Fruit fly (Drosophila melanogaster) whole organism, embryonic: ENCODE data around the gene CG13471.

Experiments
- Atf3 ChIP-seq: fragments of 200-800 bp; sonication (Bioruptor generic); optimal IDR thresholded peaks from 3 replicates; lab custom pipeline; 2016; ENCODE audit warnings: missing biosample characterization, missing genetic modification characterization
- Awh ChIP-seq: fragments of 200-800 bp; sonication (Bioruptor generic); IDR thresholded peaks from 2 replicates; pipeline ENCODE4, ENCODE4 v1.3.6; 2022; ENCODE audit warnings: missing biosample characterization, missing genetic modification characterization
- CG11085 ChIP-seq: fragments of 200-800 bp; sonication (Bioruptor generic); IDR thresholded peaks from 2 replicates; pipeline ENCODE4 v1.3.6; 2022; ENCODE audit warnings: missing biosample characterization, missing genetic modification characterization
- CG11723 ChIP-seq: fragments of 200-800 bp; sonication (Bioruptor generic); optimal IDR thresholded peaks from 2 replicates; lab custom pipeline; 2017; ENCODE audit warnings: missing biosample characterization, mild to moderate bottlenecking, missing genetic modification characterization
- CG12071 ChIP-seq: fragments of 200-800 bp; sonication (Bioruptor generic); optimal IDR thresholded peaks from 3 replicates; lab custom pipeline; 2018; ENCODE audit warnings: missing biosample characterization, mild to moderate bottlenecking, missing genetic modification characterization
- CG12219 ChIP-seq: fragments of 200-800 bp; sonication (Bioruptor generic); optimal IDR thresholded peaks from 3 replicates; lab custom pipeline; 2018; ENCODE audit warnings: missing biosample characterization, mild to moderate bottlenecking, missing genetic modification characterization
- CG1233 ChIP-seq: fragments of 200-800 bp; sonication (Bioruptor generic); optimal IDR thresholded peaks from 4 replicates; lab custom pipeline; 2018; ENCODE audit warnings: missing biosample characterization, mild to moderate bottlenecking, missing genetic modification characterization
- CG12769 ChIP-seq: fragments of 200-800 bp; sonication (Bioruptor generic); optimal IDR thresholded peaks from 2 replicates; lab custom pipeline; 2019; ENCODE audit warnings: missing biosample characterization, mild to moderate bottlenecking, missing genetic modification characterization, moderate library complexity
- CG13287 ChIP-seq: fragments of 200-800 bp; sonication (Bioruptor generic); IDR thresholded peaks from 2 replicates; pipeline ENCODE4 v1.3.6; 2022; ENCODE audit warnings: missing biosample characterization, missing genetic modification characterization; ENCODE audit not compliant: partially characterized antibody
- CG13296 ChIP-seq: fragments of 200-800 bp; sonication (Bioruptor generic); optimal IDR thresholded peaks from 3 replicates; lab custom pipeline; 2018; ENCODE audit warnings: missing biosample characterization, mild to moderate bottlenecking, missing genetic modification characterization
- CG1529 ChIP-seq: fragments of 200-800 bp; sonication (Bioruptor generic); optimal IDR thresholded peaks from 3 replicates; lab custom pipeline; 2018; ENCODE audit warnings: missing biosample characterization, missing genetic modification characterization
- CG16813 ChIP-seq: fragments of 200-800 bp; sonication (Bioruptor generic); IDR thresholded peaks from 3 replicates; pipeline ENCODE4 v1.3.6; 2022; ENCODE audit warnings: missing biosample characterization, missing genetic modification characterization; ENCODE audit not compliant: partially characterized antibody
- CG17328 ChIP-seq: fragments of 200-800 bp; sonication (Bioruptor generic); IDR thresholded peaks from 2 replicates; pipeline ENCODE4 v1.3.6; 2022; ENCODE audit warnings: missing biosample characterization, missing genetic modification characterization
- CG18599 ChIP-seq: fragments of 200-800 bp; sonication (Bioruptor generic); optimal IDR thresholded peaks from 3 replicates; lab custom pipeline; 2017; ENCODE audit warnings: missing biosample characterization, missing genetic modification characterization, mild to moderate bottlenecking, moderate library complexity, missing genetic modification reagents
- CG31441 ChIP-seq: fragments of 200-800 bp; sonication (Bioruptor generic); IDR thresholded peaks from 2 replicates; pipeline ENCODE4 v1.3.6; 2022; ENCODE audit warnings: missing biosample characterization, missing genetic modification characterization
- CG34376 ChIP-seq: fragments of 200-800 bp; sonication (Bioruptor generic); optimal IDR thresholded peaks from 2 replicates; lab custom pipeline; 2018; ENCODE audit warnings: missing biosample characterization, mild to moderate bottlenecking, missing genetic modification characterization
- CG4328 ChIP-seq: fragments of 200-800 bp; sonication (Bioruptor generic); optimal IDR thresholded peaks from 3 replicates; lab custom pipeline; 2017; ENCODE audit warnings: missing biosample characterization, missing genetic modification reagents, missing genetic modification characterization
- CG5180 ChIP-seq: fragments of 200-800 bp; sonication (Bioruptor generic); optimal IDR thresholded peaks from 3 replicates; lab custom pipeline; 2017; ENCODE audit warnings: missing biosample characterization, missing genetic modification characterization, mild to moderate bottlenecking, moderate library complexity, missing genetic modification reagents
- CG6813 ChIP-seq: fragments of 200-800 bp; sonication (Bioruptor generic); optimal IDR thresholded peaks from 2 replicates; lab custom pipeline; 2017; ENCODE audit warnings: missing biosample characterization, missing genetic modification characterization, mild to moderate bottlenecking, moderate library complexity, missing genetic modification reagents
- CG7372 ChIP-seq: fragments of 200-800 bp; sonication (Bioruptor generic); IDR thresholded peaks from 2 replicates; pipeline ENCODE4 v1.3.6; 2022; ENCODE audit warnings: missing biosample characterization, missing genetic modification characterization
- CG7556 ChIP-seq: fragments of 200-800 bp; sonication (Bioruptor generic); optimal IDR thresholded peaks from 2 replicates; lab custom pipeline; 2017; ENCODE audit warnings: missing biosample characterization, mild to moderate bottlenecking, missing genetic modification characterization
- CG8290 ChIP-seq, 3 experiments: fragments of 200-800 bp; sonication (Bioruptor generic); optimal IDR thresholded peaks; 2 replicates each; lab custom pipeline; 2016 to 2019; ENCODE audit warnings: missing biosample characterization in 3 of 3, missing genetic modification characterization in 3 of 3, mild to moderate bottlenecking in 2 of 3, moderate library complexity in 1 of 3
- CG8359 ChIP-seq: fragments of 200-800 bp; sonication (Bioruptor generic); optimal IDR thresholded peaks from 2 replicates; lab custom pipeline; 2017; ENCODE audit warnings: missing biosample characterization, mild to moderate bottlenecking, missing genetic modification characterization, borderline replicate concordance
- CrebB ChIP-seq: fragments of 200-800 bp; sonication (Bioruptor generic); optimal IDR thresholded peaks from 3 replicates; lab custom pipeline; 2018; ENCODE audit warnings: missing biosample characterization, mild to moderate bottlenecking, missing genetic modification characterization
- Dip3 ChIP-seq: fragments of 200-800 bp; sonication (Bioruptor generic); optimal IDR thresholded peaks from 3 replicates; lab custom pipeline; 2016; ENCODE audit warnings: missing biosample characterization, missing genetic modification characterization
- Hand ChIP-seq: fragments of 200-800 bp; sonication (Bioruptor generic); optimal IDR thresholded peaks from 2 replicates; lab custom pipeline; 2017; ENCODE audit warnings: mild to moderate bottlenecking, missing biosample characterization, missing genetic modification reagents, missing genetic modification characterization
- HmgZ ChIP-seq: fragments of 200-800 bp; sonication (Bioruptor generic); optimal IDR thresholded peaks from 2 replicates; lab custom pipeline; 2018; ENCODE audit warnings: missing biosample characterization, mild to moderate bottlenecking, missing genetic modification characterization
- Hr39 ChIP-seq: fragments of >200 bp; optimal IDR thresholded peaks from 2 replicates; lab custom pipeline; 2017
- Med ChIP-seq: fragments of 200-800 bp; sonication (Bioruptor generic); peaks from one replicate; lab custom pipeline; 2016; ENCODE audit warnings: missing biosample characterization, missing genetic modification characterization, mild to moderate bottlenecking, inconsistent platforms, moderate library complexity
- Rx ChIP-seq: fragments of 200-800 bp; sonication (Bioruptor generic); IDR thresholded peaks from 2 replicates; pipeline ENCODE4 v1.3.6; 2022; ENCODE audit warnings: missing biosample characterization, missing genetic modification characterization
- Six4 ChIP-seq: fragments of 200-800 bp; sonication (Bioruptor generic); optimal IDR thresholded peaks from 2 replicates; lab custom pipeline; 2016; ENCODE audit warnings: missing biosample characterization, missing genetic modification characterization
- Vsx1 ChIP-seq: fragments of 200-800 bp; sonication (Bioruptor generic); optimal IDR thresholded peaks from 2 replicates; lab custom pipeline; 2017; ENCODE audit warnings: missing biosample characterization, mild to moderate bottlenecking, missing genetic modification characterization, missing genetic modification reagents
- Xrp1 ChIP-seq: fragments of 200-800 bp; sonication (Bioruptor generic); IDR thresholded peaks from 2 replicates; pipeline ENCODE4 v1.3.6; 2022; ENCODE audit warnings: missing biosample characterization, missing genetic modification characterization
- cato ChIP-seq: fragments of 200-800 bp; sonication (Bioruptor generic); optimal IDR thresholded peaks from 2 replicates; lab custom pipeline; 2016; ENCODE audit warnings: missing biosample characterization, missing genetic modification characterization, borderline replicate concordance
- caup ChIP-seq: fragments of 200-800 bp; sonication (Bioruptor generic); optimal IDR thresholded peaks from 3 replicates; lab custom pipeline; 2017; ENCODE audit warnings: missing biosample characterization, mild to moderate bottlenecking, missing genetic modification characterization, moderate library complexity; ENCODE audit not compliant: severe bottlenecking
- chinmo ChIP-seq: fragments of 200-800 bp; sonication (Bioruptor generic); IDR thresholded peaks from 4 replicates; pipeline ENCODE4 v1.3.6; 2022; ENCODE audit warnings: missing biosample characterization, missing genetic modification characterization; ENCODE audit not compliant: partially characterized antibody
- fu2 ChIP-seq: fragments of 200-800 bp; sonication (Bioruptor generic); optimal IDR thresholded peaks from 2 replicates; lab custom pipeline; 2016; ENCODE audit warnings: missing biosample characterization, missing genetic modification characterization
- nerfin-1 ChIP-seq: fragments of 200-800 bp; sonication (Bioruptor generic); optimal IDR thresholded peaks from 3 replicates; lab custom pipeline; 2019; ENCODE audit warnings: missing biosample characterization, mild to moderate bottlenecking, missing genetic modification characterization, moderate library complexity
- pfk ChIP-seq: fragments of 200-800 bp; sonication (Bioruptor generic); optimal IDR thresholded peaks from 2 replicates; lab custom pipeline; 2018; ENCODE audit warnings: missing biosample characterization, mild to moderate bottlenecking, missing genetic modification characterization, moderate library complexity
- pnt ChIP-seq: fragments of 200-800 bp; sonication (Bioruptor generic); optimal IDR thresholded peaks from 3 replicates; lab custom pipeline; 2016; ENCODE audit warnings: missing biosample characterization, missing genetic modification characterization
- ro ChIP-seq: fragments of 200-800 bp; sonication (Bioruptor generic); IDR thresholded peaks from 2 replicates; pipeline ENCODE4 v1.3.6; 2022; ENCODE audit warnings: missing biosample characterization, missing genetic modification characterization
- schlank ChIP-seq: fragments of 200-800 bp; sonication (Bioruptor generic); optimal IDR thresholded peaks from 2 replicates; lab custom pipeline; 2018; ENCODE audit warnings: missing biosample characterization, mild to moderate bottlenecking, missing genetic modification characterization
- seq ChIP-seq: fragments of 200-800 bp; sonication (Bioruptor generic); IDR thresholded peaks from 2 replicates; pipeline ENCODE4 v1.3.6; 2022; ENCODE audit warnings: missing biosample characterization, missing genetic modification characterization
- so ChIP-seq: fragments of 200-800 bp; sonication (Bioruptor generic); IDR thresholded peaks from 3 replicates; pipeline ENCODE4 v1.3.6; 2022; ENCODE audit warnings: missing biosample characterization, missing genetic modification characterization
- tgo ChIP-seq: fragments of 200-800 bp; sonication (Bioruptor generic); IDR thresholded peaks from 3 replicates; pipeline ENCODE4 v1.3.6; 2022; ENCODE audit warnings: missing biosample characterization, missing genetic modification characterization
- usp ChIP-seq: fragments of >200 bp; optimal IDR thresholded peaks from 2 replicates; lab custom pipeline; 2017; ENCODE audit warnings: missing biosample characterization, missing genetic modification characterization
- vfl ChIP-seq: fragments of 200-800 bp; sonication (Bioruptor generic); optimal IDR thresholded peaks from 2 replicates; lab custom pipeline; 2016; ENCODE audit warnings: missing biosample characterization, missing genetic modification characterization
- vnd ChIP-seq: fragments of 200-800 bp; sonication (Bioruptor generic); IDR thresholded peaks from 3 replicates; pipeline ENCODE4 v1.3.6; 2022; ENCODE audit warnings: missing biosample characterization, missing genetic modification characterization; ENCODE audit not compliant: partially characterized antibody
- wek ChIP-seq: fragments of 200-800 bp; sonication (Bioruptor generic); optimal IDR thresholded peaks from 3 replicates; lab custom pipeline; 2018; ENCODE audit warnings: missing biosample characterization, mild to moderate bottlenecking, missing genetic modification characterization, moderate library complexity
- z ChIP-seq: fragments of 200-800 bp; sonication (Bioruptor generic); IDR thresholded peaks from 3 replicates; pipeline ENCODE4 v1.3.6; 2022; ENCODE audit warnings: missing biosample characterization, missing genetic modification characterization

The CG13471 gene

DNA sequence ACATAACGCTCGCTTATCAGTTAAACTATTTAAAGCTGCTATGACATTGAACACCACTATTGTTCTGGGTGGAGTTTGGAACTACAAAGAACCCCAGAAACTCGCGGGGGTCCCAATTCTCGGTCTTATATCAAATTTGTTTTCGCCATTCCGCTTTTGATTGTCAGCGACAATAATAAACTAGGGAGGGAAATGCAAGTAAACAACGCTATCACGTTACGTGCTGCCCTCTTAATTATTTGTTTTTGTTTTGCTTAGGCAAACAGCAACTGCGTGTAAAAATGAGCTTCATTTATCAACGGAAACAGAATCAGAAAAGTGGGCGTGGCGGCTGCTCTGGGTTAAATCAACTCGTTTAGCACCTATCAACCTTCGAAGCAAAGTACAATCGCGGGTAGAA lies 46.9 kb upstream of the CG13471 start (continued):
- TF ChIP-seq HmgZ (tag; lab: Kevin White, UChicago) = peak; percentile 8
- peak; percentile 24 for TF ChIP-seq nerfin-1 (tag; lab: Kevin White, UChicago)
- TF ChIP-seq Dip3 (GFP tag; lab: Kevin White, UChicago) = no peak
- TF ChIP-seq CrebB (tag; lab: Kevin White, UChicago) = peak; percentile 70
- peak; percentile 27 for TF ChIP-seq CG5180 (GFP tag; lab: Kevin White, UChicago)
- TF ChIP-seq seq (GFP tag; lab: Robert Waterston, UW) = peak; percentile 47
- TF ChIP-seq CG11085 = no peak
- peak; percentile 64; the same call in 1 of the 2 replicates for TF ChIP-seq Awh
- TF ChIP-seq CG12071 (GFP tag; lab: Kevin White, UChicago) = peak; percentile 71
- TF ChIP-seq pnt (GFP tag; lab: Kevin White, UChicago) = no peak
- TF ChIP-seq Hand (GFP tag; lab: Kevin White, UChicago) = no peak
- 0 out of 4 replicates have a peak, but pooled peaks have one; percentile 17 for TF ChIP-seq chinmo
- TF ChIP-seq CG31441 = no peak
- no peak for TF ChIP-seq CG16813 (GFP tag; lab: Robert Waterston, UW)
- TF ChIP-seq pfk (GFP tag; lab: Kevin White, UChicago) = peak; percentile 39
- peak; percentile 54 for TF ChIP-seq CG8359 (GFP tag; lab: Kevin White, UChicago)
- TF ChIP-seq Six4 (GFP tag; lab: Kevin White, UChicago) = peak; percentile 2
- TF ChIP-seq schlank (tag; lab: Kevin White, UChicago) = peak; percentile 44
- TF ChIP-seq Atf3 (GFP tag; lab: Kevin White, UChicago) = no peak
- peak; percentile 17 for TF ChIP-seq CG1529 (GFP tag; lab: Kevin White, UChicago)
- TF ChIP-seq Hr39 (lab: Kevin White, UChicago) = no peak
- TF ChIP-seq wek (GFP tag; lab: Kevin White, UChicago) = peak; percentile 69
- TF ChIP-seq CG11723 (GFP tag; lab: Kevin White, UChicago) = peak; percentile 14
- TF ChIP-seq fu2 = no peak
- TF ChIP-seq CG6813 (GFP tag; lab: Kevin White, UChicago) = peak; percentile 64
- 0 out of 3 replicates have a peak, but pooled peaks have one; percentile 12 for TF ChIP-seq z (GFP tag; lab: Robert Waterston, UW)
- no peak for TF ChIP-seq vnd (GFP tag; lab: Robert Waterston, UW)
- TF ChIP-seq CG17328 (GFP tag; lab: Robert Waterston, UW) = 0 out of 2 replicates have a peak, but pooled peaks have one; percentile 21
- no peak for TF ChIP-seq tgo (GFP tag; lab: Robert Waterston, UW)
- peak; percentile 22 for TF ChIP-seq CG12769 (tag; lab: Kevin White, UChicago)
- peak; percentile 58 for TF ChIP-seq CG18599
- TF ChIP-seq CG12219 (GFP tag; lab: Kevin White, UChicago) = peak; percentile 24
- TF ChIP-seq Rx (GFP tag; lab: Robert Waterston, UW) = no peak
- no peak for TF ChIP-seq CG7372 (GFP tag; lab: Robert Waterston, UW)
- TF ChIP-seq Xrp1 = peak; percentile 74
- peak; percentile 43 for TF ChIP-seq Vsx1 (GFP tag; lab: Kevin White, UChicago)
- TF ChIP-seq CG8290 (GFP tag; optimal IDR thresholded peaks at IDR 0.05; lab: Kevin White, UChicago) = peak; percentile 21
- TF ChIP-seq CG8290 (tag; optimal IDR thresholded peaks at IDR 0.05; lab: Kevin White, UChicago) = peak; percentile 8 to 63
- TF ChIP-seq CG4328 (GFP tag; lab: Kevin White, UChicago) = peak; percentile 43
- TF ChIP-seq Med = peak; percentile 89
- TF ChIP-seq CG34376 = peak; percentile 44
- TF ChIP-seq usp (GFP tag; lab: Kevin White, UChicago) = no peak
- TF ChIP-seq ro (GFP tag; lab: Robert Waterston, UW) = no peak
- TF ChIP-seq caup (GFP tag; lab: Kevin White, UChicago) = peak; percentile 60
- TF ChIP-seq CG13296 = peak; percentile 64
- TF ChIP-seq CG7556 = peak; percentile 37
- TF ChIP-seq so = peak; percentile 46; the same call in 1 of the 3 replicates
- TF ChIP-seq CG1233 (GFP tag; lab: Kevin White, UChicago) = peak; percentile 44
- TF ChIP-seq cato (GFP tag; lab: Kevin White, UChicago) = no peak
- TF ChIP-seq vfl = no peak
- no peak for TF ChIP-seq CG13287 (GFP tag; lab: Robert Waterston, UW)
